Worm (Caenorhabditis elegans): Measurements from ENCODE around the gene mfn-1.

ce11 chrII:11450882-11451281, 20.9 kb downstream of the mfn-1 start:
- no peak for TF ChIP-seq klf-2 (GFP tag; conservative IDR thresholded peaks at IDR 0.05)
- TF ChIP-seq T22C8.4 (GFP tag; IDR thresholded peaks at IDR 0.05): no peak
- no peak for TF ChIP-seq med-1 (GFP tag; optimal IDR thresholded peaks at IDR 0.05; ENCODE audit: insufficient read depth)
- no peak for TF ChIP-seq ztf-29 (GFP tag; IDR thresholded peaks at IDR 0.05)
- no peak for TF ChIP-seq cog-1 (tag; optimal IDR thresholded peaks at IDR 0.05)
- TF ChIP-seq flt-1 (GFP tag; IDR thresholded peaks at IDR 0.05): no peak
- no peak for TF ChIP-seq ztf-23 (GFP tag; IDR thresholded peaks at IDR 0.05)
- TF ChIP-seq tab-1 (GFP tag; IDR thresholded peaks at IDR 0.05): no peak
- TF ChIP-seq ref-1 (GFP tag; conservative IDR thresholded peaks at IDR 0.05): no peak
